Worm (Caenorhabditis elegans): ENCODE results near the gene C17H12.11.

C17H12.11 gene

DNA sequence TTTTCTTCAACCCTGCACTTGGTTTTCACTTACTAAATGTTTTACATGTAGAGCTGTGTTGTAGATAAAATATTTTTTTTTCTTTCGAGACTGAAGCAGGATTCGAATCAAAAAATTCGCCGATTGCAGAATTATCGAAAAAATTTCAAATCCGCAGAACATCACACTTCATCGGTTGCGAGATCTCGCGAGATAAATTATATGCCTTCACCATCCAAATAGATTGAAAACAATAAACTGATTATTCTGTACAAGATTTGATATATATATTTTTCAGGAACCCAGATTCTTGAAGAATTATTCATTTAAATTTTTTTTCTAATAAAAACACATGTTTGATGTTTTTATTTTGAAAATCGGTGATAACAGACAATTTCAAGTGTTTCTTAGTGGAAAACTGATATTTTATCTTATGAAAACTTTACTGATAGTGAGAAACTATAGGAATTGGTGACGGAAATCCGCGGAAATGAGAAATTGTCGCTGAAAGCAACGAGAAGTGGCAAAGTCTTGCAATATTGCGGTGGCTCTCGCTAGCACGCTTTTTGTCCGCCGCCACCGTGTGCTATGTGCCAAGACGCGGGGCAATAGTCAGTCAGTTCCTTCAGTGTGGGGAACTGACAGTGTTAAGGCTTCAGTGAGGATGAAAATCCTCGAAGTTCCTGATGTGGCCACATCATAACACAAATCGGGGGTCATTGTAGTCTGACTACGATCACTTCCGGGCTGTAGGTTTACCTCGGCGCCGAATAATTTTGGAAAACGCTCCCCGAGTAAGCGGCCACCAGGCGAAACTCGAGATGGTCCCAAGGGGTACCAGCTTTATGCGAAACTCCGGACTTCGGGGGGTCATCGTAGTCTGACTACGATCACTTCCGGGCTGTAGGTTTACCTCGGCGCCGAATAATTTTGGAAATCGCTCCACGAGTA is 9.5 kb upstream of the C17H12.11 start (continued):
- TF ChIP-seq egrh-3 (GFP tag; IDR thresholded peaks at IDR 0.05): no peak
- no peak for TF ChIP-seq gei-17 (GFP tag; optimal IDR thresholded peaks at IDR 0.05)
- peak; percentile 24; the same call in 1 of the 2 replicates for TF ChIP-seq mcd-1 (GFP tag; IDR thresholded peaks at IDR 0.05)
- TF ChIP-seq snpc-1.3 (tag; optimal IDR thresholded peaks at IDR 0.05; ENCODE audit: insufficient read depth): no peak
- peak; percentile 50 for TF ChIP-seq lsl-1 (GFP tag; optimal IDR thresholded peaks at IDR 0.05)
- no peak for TF ChIP-seq die-1 (tag; optimal IDR thresholded peaks at IDR 0.05)
- 0 out of 2 replicates have a peak, but pooled peaks have one; percentile 30 for TF ChIP-seq dox-1 (GFP tag; IDR thresholded peaks at IDR 0.05)
- TF ChIP-seq lir-1 (GFP tag; conservative IDR thresholded peaks at IDR 0.05): no peak
- TF ChIP-seq sdz-38 (tag; optimal IDR thresholded peaks at IDR 0.05): no peak
- no peak for TF ChIP-seq ceh-27 (GFP tag; optimal IDR thresholded peaks at IDR 0.05)
- peak; percentile 37; the same call in 1 of the 2 replicates for TF ChIP-seq madf-3 (GFP tag; IDR thresholded peaks at IDR 0.05)
- TF ChIP-seq rpc-1 (optimal IDR thresholded peaks at IDR 0.05): no peak
- no peak for TF ChIP-seq rpc-1 (tag; optimal IDR thresholded peaks at IDR 0.05)
- TF ChIP-seq F22D6.2 (tag; optimal IDR thresholded peaks at IDR 0.05): no peak
- peak; percentile 29; the same call in 1 of the 2 replicates for TF ChIP-seq rcor-1 (GFP tag; IDR thresholded peaks at IDR 0.05)

DNA sequence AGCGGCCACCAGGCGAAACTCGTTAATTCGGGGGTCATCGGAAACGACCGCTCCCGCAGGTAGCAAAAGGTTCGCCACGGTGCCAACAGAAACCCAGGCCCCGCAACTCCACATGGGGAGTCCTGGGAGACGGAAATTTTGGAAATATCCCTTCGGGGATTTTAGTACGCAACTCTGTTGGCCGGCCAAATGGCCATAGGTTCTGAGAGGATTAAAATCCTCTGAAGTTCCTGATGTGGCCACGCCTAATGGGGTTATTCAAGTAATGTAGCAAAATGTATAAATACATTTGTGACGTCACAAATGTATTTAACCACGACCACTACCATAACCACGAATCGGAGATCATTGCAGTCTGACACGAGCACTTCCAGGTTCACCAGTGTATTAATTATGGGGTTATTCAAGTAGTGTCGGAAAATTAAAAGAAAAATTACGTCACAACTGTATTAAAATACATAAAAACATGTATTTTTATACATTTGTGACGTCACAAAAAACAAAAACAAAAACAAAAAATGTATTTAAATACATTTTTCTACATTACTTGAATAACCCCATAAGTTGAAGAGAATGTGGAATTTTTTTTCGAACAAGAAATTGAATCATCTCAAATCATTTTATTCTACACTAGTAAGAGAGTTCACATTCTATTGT is 8.7 kb upstream of the C17H12.11 start:
- TF ChIP-seq F10E7.11 (tag; optimal IDR thresholded peaks at IDR 0.05) (no peak), snpc-4 (GFP tag; optimal IDR thresholded peaks at IDR 0.05) (no peak), snpc-4 (tag; optimal IDR thresholded peaks at IDR 0.05) (peak in 1 of 4 experiments; percentile 40), madf-8 (GFP tag; conservative IDR thresholded peaks at IDR 0.05) (0 out of 2 replicates have a peak, but pooled peaks have one; percentile 11), mel-28 (tag; optimal IDR thresholded peaks at IDR 0.05; ENCODE audit: borderline replicate concordance) (no peak), ztf-26 (tag; optimal IDR thresholded peaks at IDR 0.05) (no peak), him-1 (tag; optimal IDR thresholded peaks at IDR 0.05) (no peak), egl-18 (GFP tag; IDR thresholded peaks at IDR 0.05) (no peak), mcd-1 (GFP tag; IDR thresholded peaks at IDR 0.05) (no peak), mxl-1 (tag; optimal IDR thresholded peaks at IDR 0.05) (no peak), nfya-1 (tag; optimal IDR thresholded peaks at IDR 0.05; ENCODE audit: borderline replicate concordance, insufficient read depth) (no peak), rpc-1 (optimal IDR thresholded peaks at IDR 0.05) (no peak), rpc-1 (tag; optimal IDR thresholded peaks at IDR 0.05) (no peak), tlf-1 (GFP tag; optimal IDR thresholded peaks at IDR 0.05) (no peak), hlh-12 (tag; optimal IDR thresholded peaks at IDR 0.05) (no peak), attf-6 (GFP tag; IDR thresholded peaks at IDR 0.05) (peak; percentile 98), rec-8 (tag; optimal IDR thresholded peaks at IDR 0.05) (no peak), cebp-1 (GFP tag; IDR thresholded peaks at IDR 0.05) (no peak), cebp-1 (tag; optimal IDR thresholded peaks at IDR 0.05) (no peak), D2030.7 (GFP tag; IDR thresholded peaks at IDR 0.05) (no peak), hmg-20 (GFP tag; IDR thresholded peaks at IDR 0.05) (no peak), snpc-1.3 (tag; optimal IDR thresholded peaks at IDR 0.05; ENCODE audit: insufficient read depth) (no peak), xnd-1 (tag; optimal IDR thresholded peaks at IDR 0.05) (no peak), sea-2 (GFP tag; IDR thresholded peaks at IDR 0.05) (no peak), ztf-18 (tag; optimal IDR thresholded peaks at IDR 0.05) (peak; percentile 35), K12H6.12 (tag; optimal IDR thresholded peaks at IDR 0.05) (no peak), ceh-58 (GFP tag; IDR thresholded peaks at IDR 0.05) (peak; percentile 88; the same call in 1 of the 2 replicates), B0261.1 (tag; optimal IDR thresholded peaks at IDR 0.05) (no peak), lin-54 (GFP tag; optimal IDR thresholded peaks at IDR 0.05) (peak; percentile 18), nhr-120 (GFP tag; IDR thresholded peaks at IDR 0.05) (no peak), nhr-90 (tag; optimal IDR thresholded peaks at IDR 0.05) (no peak), atf-7 (tag; optimal IDR thresholded peaks at IDR 0.05) (no peak), lsl-1 (GFP tag; optimal IDR thresholded peaks at IDR 0.05) (peak; percentile 20), F49E8.2 (tag; optimal IDR thresholded peaks at IDR 0.05; ENCODE audit: insufficient read depth) (no peak)
